Fruit fly (Drosophila melanogaster) whole organism, wandering third instar larva: ENCODE measurements around the gene Ndae1.
A peak's percentile ranks its signal among the peaks of the same experiment; 100 is the strongest.

Experiments
- Abd-B ChIP-seq: fragments of >200 bp; optimal IDR thresholded peaks from 2 replicates; lab custom pipeline; 2017; ENCODE audit warnings: missing biosample characterization, missing genetic modification characterization
- CG32264 ChIP-seq: fragments of 200-800 bp; sonication (Bioruptor generic); optimal IDR thresholded peaks from 2 replicates; lab custom pipeline; 2016; ENCODE audit warnings: missing biosample characterization, missing genetic modification characterization
- CG9705 ChIP-seq: fragments of 200-800 bp; sonication (Bioruptor generic); optimal IDR thresholded peaks from 2 replicates; lab custom pipeline; 2018; ENCODE audit warnings: missing biosample characterization, mild to moderate bottlenecking, missing genetic modification characterization
- CrebA ChIP-seq: fragments of 200-800 bp; sonication (Bioruptor generic); optimal IDR thresholded peaks from 2 replicates; lab custom pipeline; 2016; ENCODE audit warnings: missing biosample characterization, mild to moderate bottlenecking, missing genetic modification characterization, borderline replicate concordance
- Dfd ChIP-seq: fragments of >200 bp; optimal IDR thresholded peaks from 2 replicates; lab custom pipeline; 2017; ENCODE audit warnings: missing biosample characterization, missing genetic modification characterization
- Dif ChIP-seq: fragments of 200-275, 200-300 bp; sonication (Bioruptor generic); optimal IDR thresholded peaks from 2 replicates; lab custom pipeline; 2018; ENCODE audit warnings: missing biosample characterization, missing genetic modification characterization; ENCODE audit not compliant: partially characterized antibody
- GATAd ChIP-seq: sonication (Bioruptor generic); optimal IDR thresholded peaks from 2 replicates; lab custom pipeline; 2016; ENCODE audit warnings: missing biosample characterization, missing genetic modification characterization
- HLH106 ChIP-seq: fragments of 200-800 bp; optimal IDR thresholded peaks from 3 replicates; lab custom pipeline; 2019; ENCODE audit warnings: missing biosample characterization, mild to moderate bottlenecking, missing genetic modification characterization, moderate library complexity
- Hnf4 ChIP-seq: fragments of 200-800 bp; sonication (Bioruptor generic); optimal IDR thresholded peaks from 2 replicates; lab custom pipeline; 2016; ENCODE audit warnings: missing biosample characterization, mild to moderate bottlenecking, missing genetic modification characterization
- Hr78 ChIP-seq: fragments of >200 bp; optimal IDR thresholded peaks from 2 replicates; lab custom pipeline; 2017; ENCODE audit warnings: missing biosample characterization, missing genetic modification characterization
- Hr83 ChIP-seq: fragments of 200-300 bp; sonication (Bioruptor generic); optimal IDR thresholded peaks from 2 replicates; lab custom pipeline; 2016; ENCODE audit warnings: missing biosample characterization, mild to moderate bottlenecking, missing genetic modification characterization, moderate library complexity; ENCODE audit not compliant: poor library complexity, severe bottlenecking
- Jra ChIP-seq: sonication (Bioruptor generic); optimal IDR thresholded peaks from 2 replicates; lab custom pipeline; 2016; ENCODE audit warnings: missing biosample characterization, missing genetic modification characterization
- Mio ChIP-seq: sonication (Bioruptor generic); optimal IDR thresholded peaks from 2 replicates; lab custom pipeline; 2016; ENCODE audit warnings: missing biosample characterization, missing genetic modification characterization
- Myc ChIP-seq: fragments of >200 bp; optimal IDR thresholded peaks from 2 replicates; lab custom pipeline; 2017
- N ChIP-seq: fragments of >200 bp; optimal IDR thresholded peaks from 2 replicates; lab custom pipeline; 2018; ENCODE audit warnings: missing biosample characterization, missing external identifiers, missing genetic modification characterization
- OdsH ChIP-seq: fragments of 200-800 bp; sonication (Bioruptor generic); optimal IDR thresholded peaks from 2 replicates; lab custom pipeline; 2016; ENCODE audit warnings: missing biosample characterization, mild to moderate bottlenecking, missing genetic modification characterization
- Rel ChIP-seq, 2 experiments: fragments of 200-800 bp; sonication (Bioruptor generic) in 1 of 2; optimal IDR thresholded peaks; 2 replicates in 1 of 2; 3 replicates in 1 of 2; lab custom pipeline; 2016 to 2019; ENCODE audit warnings: mild to moderate bottlenecking in 2 of 2, missing biosample characterization in 2 of 2, missing genetic modification characterization in 2 of 2, moderate library complexity in 1 of 2
- Sp1 ChIP-seq: fragments of 200-800 bp; sonication (Bioruptor generic); optimal IDR thresholded peaks from 3 replicates; lab custom pipeline; 2019; ENCODE audit warnings: missing biosample characterization, mild to moderate bottlenecking, missing genetic modification characterization, moderate library complexity
- Vsx2 ChIP-seq: fragments of 200-300, 225-300 bp; sonication (Bioruptor generic); optimal IDR thresholded peaks from 2 replicates; lab custom pipeline; 2018; ENCODE audit warnings: missing biosample characterization, missing genetic modification characterization; ENCODE audit not compliant: partially characterized antibody
- br ChIP-seq: fragments of 200-800 bp; sonication (Bioruptor generic); optimal IDR thresholded peaks from 2 replicates; lab custom pipeline; 2016; ENCODE audit warnings: missing biosample characterization, missing genetic modification characterization
- brk ChIP-seq: fragments of 200-800 bp; sonication (Bioruptor generic); optimal IDR thresholded peaks from 2 replicates; lab custom pipeline; 2016; ENCODE audit warnings: missing biosample characterization, mild to moderate bottlenecking, missing genetic modification characterization
- dl ChIP-seq, 2 experiments: fragments of 175-275, 200-275 bp in 1 of 2; fragments of 200-275 bp in 1 of 2; sonication (Bioruptor generic); optimal IDR thresholded peaks; lab custom pipeline; 2018; ENCODE audit warnings: mild to moderate bottlenecking in 2 of 2, missing biosample characterization in 2 of 2, missing genetic modification characterization in 2 of 2, moderate library complexity in 2 of 2; ENCODE audit not compliant: partially characterized antibody in 2 of 2, insufficient read depth in 1 of 2
- dmrt93B ChIP-seq: fragments of 200-800 bp; sonication (Bioruptor generic); optimal IDR thresholded peaks from 2 replicates; lab custom pipeline; 2018; ENCODE audit warnings: missing biosample characterization, mild to moderate bottlenecking, missing genetic modification characterization
- dsf ChIP-seq: sonication (Bioruptor generic); optimal IDR thresholded peaks from 2 replicates; lab custom pipeline; 2016; ENCODE audit warnings: missing biosample characterization, missing genetic modification characterization, borderline replicate concordance
- ey ChIP-seq: fragments of 200-800 bp; sonication (Bioruptor generic); optimal IDR thresholded peaks from 2 replicates; lab custom pipeline; 2016; ENCODE audit warnings: missing biosample characterization, missing genetic modification characterization
- foxo ChIP-seq, 2 experiments: fragments of 200-800 bp; sonication (Bioruptor generic); optimal IDR thresholded peaks; 2 replicates in 1 of 2; 3 replicates in 1 of 2; lab custom pipeline; 2016 to 2017; ENCODE audit warnings: missing biosample characterization in 2 of 2, missing genetic modification characterization in 2 of 2
- fru ChIP-seq: fragments of 200-800 bp; sonication (Bioruptor generic); optimal IDR thresholded peaks from 3 replicates; lab custom pipeline; 2016; ENCODE audit warnings: missing biosample characterization, mild to moderate bottlenecking, missing genetic modification characterization
- h ChIP-seq: fragments of 200-800 bp; sonication (Bioruptor generic); optimal IDR thresholded peaks from 3 replicates; lab custom pipeline; 2016; ENCODE audit warnings: missing biosample characterization, mild to moderate bottlenecking, missing genetic modification characterization
- jim ChIP-seq: fragments of 175-275, 200-325 bp; sonication (Bioruptor generic); optimal IDR thresholded peaks from 2 replicates; lab custom pipeline; 2016; ENCODE audit warnings: missing biosample characterization, mild to moderate bottlenecking, missing genetic modification characterization
- lola ChIP-seq: fragments of >200 bp; optimal IDR thresholded peaks from 2 replicates; lab custom pipeline; 2017; ENCODE audit warnings: missing biosample characterization, missing genetic modification characterization
- pan ChIP-seq: fragments of >200 bp; optimal IDR thresholded peaks from 2 replicates; lab custom pipeline; 2017
- psq ChIP-seq: fragments of 200-800 bp; sonication (Bioruptor generic); optimal IDR thresholded peaks from 3 replicates; lab custom pipeline; 2017; ENCODE audit warnings: missing biosample characterization, mild to moderate bottlenecking, missing genetic modification characterization, moderate library complexity
- rgr ChIP-seq: fragments of 200-800 bp; sonication (Bioruptor generic); optimal IDR thresholded peaks from 3 replicates; lab custom pipeline; 2016; ENCODE audit warnings: missing biosample characterization, mild to moderate bottlenecking, missing genetic modification characterization
- sage ChIP-seq: fragments of 200-800 bp; sonication (Bioruptor generic); optimal IDR thresholded peaks from 2 replicates; lab custom pipeline; 2016; ENCODE audit warnings: missing biosample characterization, mild to moderate bottlenecking, missing genetic modification characterization
- sv ChIP-seq: fragments of 200-800 bp; sonication (Bioruptor generic); optimal IDR thresholded peaks from 3 replicates; lab custom pipeline; 2016; ENCODE audit warnings: missing biosample characterization, missing genetic modification characterization
- tai ChIP-seq: sonication (Bioruptor generic); optimal IDR thresholded peaks from 2 replicates; lab custom pipeline; 2016; ENCODE audit warnings: missing biosample characterization, missing genetic modification characterization
- usp ChIP-seq: fragments of >200 bp; optimal IDR thresholded peaks from 2 replicates; lab custom pipeline; 2017; ENCODE audit warnings: missing biosample characterization, missing genetic modification characterization
- woc ChIP-seq: sonication (Bioruptor generic); optimal IDR thresholded peaks from 2 replicates; lab custom pipeline; 2016; ENCODE audit warnings: missing biosample characterization, mild to moderate bottlenecking, missing genetic modification characterization

The Ndae1 gene

DNA sequence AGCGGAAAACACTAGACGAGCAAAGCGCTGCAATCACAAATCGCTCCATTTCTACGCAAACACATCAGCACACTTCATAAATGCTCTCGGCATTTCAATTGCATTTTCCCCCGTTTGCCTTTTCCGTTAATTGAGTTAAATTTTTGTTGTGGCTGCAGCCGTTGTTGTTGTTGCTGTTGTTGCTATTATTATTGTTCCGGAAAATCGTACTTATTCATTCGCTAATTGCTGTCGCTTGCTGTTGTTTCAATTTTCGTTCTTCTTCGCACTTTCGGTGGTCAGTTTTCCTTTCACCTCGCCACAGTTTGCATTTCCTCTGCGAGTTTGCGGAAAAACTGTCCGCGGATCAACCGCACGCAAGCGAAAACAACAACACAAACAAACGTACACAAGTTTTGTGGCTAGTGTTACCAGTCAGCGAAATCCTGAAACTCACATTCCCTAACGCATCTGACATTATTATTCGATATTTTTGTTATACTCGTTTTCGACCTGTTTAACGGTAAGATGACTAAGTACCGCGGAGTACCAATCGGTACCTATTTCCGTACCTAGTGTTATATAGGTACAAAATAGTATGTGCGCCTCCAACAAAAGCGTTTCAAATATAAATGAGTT lies 29.4 kb downstream of the Ndae1 start, which contains the start of gene CG13784:
Gene CG13784 (minus strand): TSS at position 384 of the 618 bp plus-strand sequence.
- no peak for TF ChIP-seq dsf (GFP tag; lab: Kevin White, UChicago)
- TF ChIP-seq pan (lab: Kevin White, UChicago), result no peak
- TF ChIP-seq brk (GFP tag; lab: Kevin White, UChicago), result peak; percentile 35
- no peak for TF ChIP-seq dmrt93B (GFP tag; lab: Kevin White, UChicago)
- peak; percentile 55 for TF ChIP-seq tai (GFP tag; lab: Kevin White, UChicago)
- TF ChIP-seq Hr78, result peak; percentile 27
- TF ChIP-seq dl (GFP tag; optimal IDR thresholded peaks at IDR 0.05; lab: Kevin White, UChicago; ENCODE audit: insufficient read depth in 1 of 2, partially characterized antibody in 2 of 2), result no peak
- peak; percentile 53 for TF ChIP-seq Hr83
- TF ChIP-seq h, result no peak
- TF ChIP-seq N (GFP tag; lab: Kevin White, UChicago), result peak; percentile 95
- TF ChIP-seq Sp1 (GFP tag; lab: Kevin White, UChicago), result peak; percentile 40
- TF ChIP-seq Dfd, result no peak
- TF ChIP-seq Myc, result peak; percentile 73
- TF ChIP-seq jim (GFP tag; lab: Kevin White, UChicago), result no peak
- TF ChIP-seq CG32264 (GFP tag; lab: Kevin White, UChicago), result no peak
- TF ChIP-seq usp (GFP tag; lab: Kevin White, UChicago), result no peak
- TF ChIP-seq OdsH, result peak; percentile 15
- TF ChIP-seq psq (GFP tag; lab: Kevin White, UChicago), result no peak
- TF ChIP-seq sage (GFP tag; lab: Kevin White, UChicago), result no peak
- peak; percentile 13 for TF ChIP-seq br (GFP tag; lab: Kevin White, UChicago)
- TF ChIP-seq fru, result no peak
- no peak for TF ChIP-seq CrebA (GFP tag; lab: Kevin White, UChicago)
- no peak for TF ChIP-seq GATAd (GFP tag; lab: Kevin White, UChicago)
- no peak for TF ChIP-seq Rel (GFP tag; optimal IDR thresholded peaks at IDR 0.05; lab: Kevin White, UChicago)
- TF ChIP-seq Rel (tag; optimal IDR thresholded peaks at IDR 0.05; lab: Kevin White, UChicago), result peak; percentile 59
- TF ChIP-seq Dif (GFP tag; lab: Kevin White, UChicago), result peak; percentile 17
- peak; percentile 46 for TF ChIP-seq Hnf4 (GFP tag; lab: Kevin White, UChicago)
- TF ChIP-seq lola (GFP tag; lab: Kevin White, UChicago), result no peak
- peak; percentile 23 for TF ChIP-seq rgr (GFP tag; lab: Kevin White, UChicago)
- no peak for TF ChIP-seq CG9705 (GFP tag; lab: Kevin White, UChicago)
- peak; percentile 23 for TF ChIP-seq HLH106 (tag; lab: Kevin White, UChicago)
- no peak for TF ChIP-seq Abd-B (GFP tag; lab: Kevin White, UChicago)
- no peak for TF ChIP-seq Mio (GFP tag; lab: Kevin White, UChicago)
- peak; percentile 52 for TF ChIP-seq woc (GFP tag; lab: Kevin White, UChicago)
- no peak for TF ChIP-seq ey (GFP tag; lab: Kevin White, UChicago)
- peak; percentile 58 for TF ChIP-seq Jra (GFP tag; lab: Kevin White, UChicago)
- no peak for TF ChIP-seq sv
- no peak for TF ChIP-seq Vsx2 (GFP tag; lab: Kevin White, UChicago)
- TF ChIP-seq foxo (GFP tag; optimal IDR thresholded peaks at IDR 0.05; lab: Kevin White, UChicago), result peak in 1 of 2 experiments; percentile 27

DNA sequence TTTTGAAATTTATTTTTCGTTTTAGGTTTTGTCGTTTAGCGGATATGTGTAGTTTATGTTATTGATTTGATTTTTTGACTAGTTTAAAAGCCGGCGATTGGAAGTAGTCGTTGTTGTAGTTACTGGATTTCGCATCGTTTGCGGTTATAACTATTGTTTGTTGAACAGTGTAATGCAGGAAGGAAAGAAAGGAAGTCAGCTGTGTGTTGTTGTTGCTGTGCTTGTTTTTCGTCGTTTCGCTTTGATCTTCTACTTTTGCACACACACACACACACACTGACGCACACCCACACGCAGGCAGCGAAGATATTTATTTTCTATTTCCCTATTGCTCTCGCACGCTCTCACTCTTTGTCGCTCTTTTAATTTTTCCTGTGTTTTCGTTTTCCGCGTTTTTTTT lies 30.0 kb downstream of the Ndae1 start:
- no peak for TF ChIP-seq OdsH
- no peak for TF ChIP-seq HLH106 (tag; lab: Kevin White, UChicago)
- TF ChIP-seq GATAd (GFP tag; lab: Kevin White, UChicago), result no peak
- TF ChIP-seq CG9705 (GFP tag; lab: Kevin White, UChicago), result no peak
- no peak for TF ChIP-seq Jra (GFP tag; lab: Kevin White, UChicago)
- TF ChIP-seq Dif (GFP tag; lab: Kevin White, UChicago), result no peak
- no peak for TF ChIP-seq usp (GFP tag; lab: Kevin White, UChicago)
- no peak for TF ChIP-seq lola (GFP tag; lab: Kevin White, UChicago)
- TF ChIP-seq dl (GFP tag; optimal IDR thresholded peaks at IDR 0.05; lab: Kevin White, UChicago; ENCODE audit: insufficient read depth in 1 of 2, partially characterized antibody in 2 of 2), result no peak
- TF ChIP-seq psq (GFP tag; lab: Kevin White, UChicago), result no peak
- no peak for TF ChIP-seq Abd-B (GFP tag; lab: Kevin White, UChicago)
- no peak for TF ChIP-seq Hnf4 (GFP tag; lab: Kevin White, UChicago)
- no peak for TF ChIP-seq sage (GFP tag; lab: Kevin White, UChicago)
- no peak for TF ChIP-seq brk (GFP tag; lab: Kevin White, UChicago)
- TF ChIP-seq Hr78, result no peak
- no peak for TF ChIP-seq jim (GFP tag; lab: Kevin White, UChicago)
- no peak for TF ChIP-seq sv
- no peak for TF ChIP-seq dsf (GFP tag; lab: Kevin White, UChicago)
